Worm (Caenorhabditis elegans): ENCODE results near the gene F19B10.2.

Gene F19B10.2

ce11 chrII:3716961-3717360 lies 41.7 kb downstream of the F19B10.2 start, which contains the start of gene fbxc-52:
Gene fbxc-52 (plus strand): TSS chrII:3717261.
- TF ChIP-seq nfyb-1 (GFP tag; IDR thresholded peaks at IDR 0.05) (0 out of 2 replicates have a peak, but pooled peaks have one; percentile 11), rcor-1 (GFP tag; IDR thresholded peaks at IDR 0.05) (no peak), ceh-40 (GFP tag; IDR thresholded peaks at IDR 0.05) (no peak)

ce11 chrII:3721016-3721415 lies 45.7 kb downstream of the F19B10.2 start, which contains the start of gene C46E10.3:
Gene C46E10.3 (plus strand): TSS chrII:3721316.
- TF ChIP-seq F52B5.7 (tag; optimal IDR thresholded peaks at IDR 0.05) (no peak), akir-1 (GFP tag; optimal IDR thresholded peaks at IDR 0.05) (no peak), sptf-2 (GFP tag; optimal IDR thresholded peaks at IDR 0.05) (no peak), rpc-1 (optimal IDR thresholded peaks at IDR 0.05) (no peak), rpc-1 (tag; optimal IDR thresholded peaks at IDR 0.05) (no peak), F55B11.4 (tag; optimal IDR thresholded peaks at IDR 0.05; ENCODE audit: borderline replicate concordance, insufficient read depth) (no peak), nhr-179 (tag; optimal IDR thresholded peaks at IDR 0.05) (no peak), lag-1 (GFP tag; IDR thresholded peaks at IDR 0.05) (no peak), lir-1 (GFP tag; conservative IDR thresholded peaks at IDR 0.05) (no peak), pbrm-1 (GFP tag; IDR thresholded peaks at IDR 0.05) (no peak), snpc-3.4 (tag; optimal IDR thresholded peaks at IDR 0.05) (no peak), attf-3 (GFP tag; conservative IDR thresholded peaks at IDR 0.05) (no peak), sea-2 (GFP tag; IDR thresholded peaks at IDR 0.05) (no peak), ztf-25 (GFP tag; IDR thresholded peaks at IDR 0.05) (no peak)

DNA sequence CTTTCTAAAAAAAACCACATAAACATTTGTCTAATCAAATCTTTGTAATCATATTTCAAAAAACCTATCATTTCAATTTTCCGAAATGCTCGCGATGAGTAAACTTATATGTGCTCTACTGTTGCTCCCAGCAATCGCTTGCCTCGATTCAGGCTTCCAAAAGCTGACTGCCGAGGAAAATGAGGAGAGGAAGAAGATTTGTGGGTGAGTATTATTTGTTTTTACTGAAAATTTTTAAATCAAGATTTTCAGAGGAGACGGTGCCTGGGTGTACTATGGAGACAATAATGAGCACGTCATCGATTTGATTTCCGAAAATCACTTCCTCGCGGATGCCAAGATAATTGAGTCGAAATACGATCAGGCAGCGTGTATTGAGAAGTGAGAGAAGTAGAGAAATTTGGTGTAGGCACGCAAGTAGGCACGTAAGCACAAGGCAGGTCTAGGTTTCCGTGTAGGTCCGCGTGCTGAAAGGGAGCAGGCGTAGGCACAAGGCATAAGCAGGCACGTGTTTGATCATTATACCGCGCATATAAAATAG lies 49.0 kb downstream of the F19B10.2 start, which contains the start of gene C46E10.1:
Gene C46E10.1, plus strand, starts transcription at position 51 of the 541 bp plus-strand sequence.
- TF ChIP-seq attf-3 (GFP tag; conservative IDR thresholded peaks at IDR 0.05) (no peak), athp-1 (tag; optimal IDR thresholded peaks at IDR 0.05) (no peak), bed-1 (GFP tag; IDR thresholded peaks at IDR 0.05) (no peak), dpl-1 (GFP tag; optimal IDR thresholded peaks at IDR 0.05) (no peak), nhr-90 (tag; optimal IDR thresholded peaks at IDR 0.05) (no peak), nhr-27 (tag; optimal IDR thresholded peaks at IDR 0.05) (no peak), F57C9.4 (tag; optimal IDR thresholded peaks at IDR 0.05) (no peak), snpc-1.3 (tag; optimal IDR thresholded peaks at IDR 0.05; ENCODE audit: insufficient read depth) (no peak), B0035.1 (tag; optimal IDR thresholded peaks at IDR 0.05) (no peak), efl-1 (GFP tag; optimal IDR thresholded peaks at IDR 0.05) (no peak), nhr-80 (tag; optimal IDR thresholded peaks at IDR 0.05) (no peak), K12H6.12 (tag; optimal IDR thresholded peaks at IDR 0.05) (no peak), lin-26 (GFP tag; IDR thresholded peaks at IDR 0.05) (no peak), B0261.1 (tag; optimal IDR thresholded peaks at IDR 0.05) (no peak)
